Fruit fly (Drosophila melanogaster) whole organism, prepupa: Measurements from ENCODE around the gene Or65c.

Source experiments
- Blimp-1 ChIP-seq: fragments of 200-800 bp; sonication (Bioruptor generic); optimal IDR thresholded peaks from 3 replicates; lab custom pipeline; 2017; ENCODE audit warnings: missing biosample characterization, missing genetic modification characterization, mild to moderate bottlenecking, moderate library complexity, missing genetic modification reagents
- CG10631 ChIP-seq: fragments of 200-800 bp; sonication (Bioruptor generic); optimal IDR thresholded peaks from 2 replicates; lab custom pipeline; 2016; ENCODE audit warnings: missing biosample characterization, missing genetic modification characterization
- CG10669 ChIP-seq: fragments of 200-800 bp; sonication (Bioruptor generic); optimal IDR thresholded peaks from 3 replicates; lab custom pipeline; 2018; ENCODE audit warnings: missing biosample characterization, mild to moderate bottlenecking, missing genetic modification characterization, moderate library complexity
- CG11294 ChIP-seq: fragments of 200-800 bp; sonication (Bioruptor generic); IDR thresholded peaks from 2 replicates; pipeline ENCODE4 v1.3.6; 2022; ENCODE audit warnings: missing biosample characterization, missing genetic modification characterization
- CG11762 ChIP-seq: fragments of 200-800 bp; sonication (Bioruptor generic); optimal IDR thresholded peaks from 3 replicates; lab custom pipeline; 2016; ENCODE audit warnings: missing biosample characterization, missing genetic modification characterization; ENCODE audit not compliant: insufficient read depth
- CG11902 ChIP-seq: fragments of 200-800 bp; sonication (Bioruptor generic); optimal IDR thresholded peaks from 3 replicates; lab custom pipeline; 2016; ENCODE audit warnings: missing biosample characterization, missing genetic modification characterization
- CG15336 ChIP-seq: fragments of 200-800 bp; sonication (Bioruptor generic); IDR thresholded peaks from 2 replicates; pipeline ENCODE4 v1.3.6; 2022; ENCODE audit warnings: missing biosample characterization, missing genetic modification characterization
- CG1621 ChIP-seq: fragments of 200-800 bp; sonication (Bioruptor generic); optimal IDR thresholded peaks from 3 replicates; lab custom pipeline; 2018; ENCODE audit warnings: missing biosample characterization, mild to moderate bottlenecking, missing genetic modification characterization
- CG3032 ChIP-seq: fragments of 200-800 bp; optimal IDR thresholded peaks from 2 replicates; lab custom pipeline; 2019; ENCODE audit warnings: missing biosample characterization, mild to moderate bottlenecking, missing genetic modification characterization, moderate library complexity
- CG31627 ChIP-seq: fragments of 200-800 bp; sonication (Bioruptor generic); optimal IDR thresholded peaks from 3 replicates; lab custom pipeline; 2016; ENCODE audit warnings: missing biosample characterization, missing genetic modification characterization
- CG34406 ChIP-seq: fragments of 200-800 bp; sonication (Bioruptor generic); optimal IDR thresholded peaks from 3 replicates; lab custom pipeline; 2016; ENCODE audit warnings: missing biosample characterization, missing genetic modification characterization
- CG3919 ChIP-seq: fragments of 200-800 bp; sonication (Bioruptor generic); optimal IDR thresholded peaks from 3 replicates; lab custom pipeline; 2016; ENCODE audit warnings: missing biosample characterization, missing genetic modification characterization
- CG4318 ChIP-seq: fragments of 200-800 bp; sonication (Bioruptor generic); optimal IDR thresholded peaks from 3 replicates; lab custom pipeline; 2017; ENCODE audit warnings: missing biosample characterization, mild to moderate bottlenecking, missing genetic modification characterization
- CG6163 ChIP-seq: fragments of 200-800 bp; sonication (Bioruptor generic); IDR thresholded peaks from 3 replicates; pipeline ENCODE4 v1.3.6; 2022; ENCODE audit warnings: missing biosample characterization, missing genetic modification characterization
- CG6792 ChIP-seq: fragments of 200-800 bp; sonication (Bioruptor generic); optimal IDR thresholded peaks from 3 replicates; lab custom pipeline; 2016; ENCODE audit warnings: missing biosample characterization, missing genetic modification characterization
- CG6854 ChIP-seq: fragments of 200-800 bp; sonication (Bioruptor generic); optimal IDR thresholded peaks from 2 replicates; lab custom pipeline; 2017; ENCODE audit warnings: missing biosample characterization, mild to moderate bottlenecking, missing genetic modification characterization
- CG8119 ChIP-seq: fragments of 200-800 bp; sonication (Bioruptor generic); IDR thresholded peaks from 3 replicates; pipeline ENCODE4 v1.3.6; 2022; ENCODE audit warnings: missing biosample characterization, missing genetic modification characterization
- CG8319 ChIP-seq: fragments of 200-800 bp; sonication (Bioruptor generic); optimal IDR thresholded peaks from 3 replicates; lab custom pipeline; 2016; ENCODE audit warnings: missing biosample characterization, missing genetic modification characterization
- CG8632 ChIP-seq: fragments of 200-800 bp; sonication (Bioruptor generic); optimal IDR thresholded peaks from 3 replicates; lab custom pipeline; 2016; ENCODE audit warnings: missing biosample characterization, missing genetic modification characterization
- CG9139 ChIP-seq: fragments of 200-800 bp; sonication (Bioruptor generic); optimal IDR thresholded peaks from 3 replicates; lab custom pipeline; 2017; ENCODE audit warnings: missing biosample characterization, mild to moderate bottlenecking, missing genetic modification characterization
- Eip75B ChIP-seq: fragments of 200-800 bp; sonication (Bioruptor generic); optimal IDR thresholded peaks from 3 replicates; lab custom pipeline; 2016; ENCODE audit warnings: missing biosample characterization, missing genetic modification characterization
- Eip78C ChIP-seq: fragments of 200-800 bp; sonication (Bioruptor generic); peaks from one replicate; lab custom pipeline; 2016; ENCODE audit warnings: missing biosample characterization, missing genetic modification characterization
- Eip93F ChIP-seq: fragments of 200-800 bp; sonication (Bioruptor generic); optimal IDR thresholded peaks from 2 replicates; lab custom pipeline; 2016; ENCODE audit warnings: missing biosample characterization, mild to moderate bottlenecking, missing genetic modification characterization
- Ets96B ChIP-seq: fragments of 200-800 bp; optimal IDR thresholded peaks from 2 replicates; lab custom pipeline; 2019; ENCODE audit warnings: missing biosample characterization, mild to moderate bottlenecking, missing genetic modification characterization, moderate library complexity
- Gug ChIP-seq: fragments of 200-800 bp; sonication (Bioruptor generic); IDR thresholded peaks from 2 replicates; pipeline ENCODE4 v1.3.6; 2022; ENCODE audit warnings: missing biosample characterization, missing genetic modification characterization
- Hr38 ChIP-seq: sonication (Bioruptor generic); optimal IDR thresholded peaks from 2 replicates; lab custom pipeline; 2016; ENCODE audit warnings: missing biosample characterization, missing genetic modification characterization
- Hr39 ChIP-seq: fragments of 200-800 bp; sonication (Bioruptor generic); optimal IDR thresholded peaks from 2 replicates; lab custom pipeline; 2016; ENCODE audit warnings: missing biosample characterization, missing genetic modification characterization
- Hr4 ChIP-seq: fragments of 200-800 bp; sonication (Bioruptor generic); optimal IDR thresholded peaks from 3 replicates; lab custom pipeline; 2016; ENCODE audit warnings: missing biosample characterization, missing genetic modification characterization
- Lpt ChIP-seq: fragments of 200-800 bp; sonication (Bioruptor generic); optimal IDR thresholded peaks from 3 replicates; lab custom pipeline; 2016; ENCODE audit warnings: missing biosample characterization, missing genetic modification characterization
- Met ChIP-seq: fragments of 200-800 bp; sonication (Bioruptor generic); optimal IDR thresholded peaks from 3 replicates; lab custom pipeline; 2016; ENCODE audit warnings: missing biosample characterization, missing genetic modification characterization
- OdsH ChIP-seq: fragments of 200-800 bp; sonication (Bioruptor generic); optimal IDR thresholded peaks from 3 replicates; lab custom pipeline; 2016; ENCODE audit warnings: missing biosample characterization, missing genetic modification characterization
- Smox ChIP-seq: fragments of 200-800 bp; sonication (Bioruptor generic); optimal IDR thresholded peaks from 3 replicates; lab custom pipeline; 2016; ENCODE audit warnings: missing biosample characterization, missing genetic modification characterization
- Sox14 ChIP-seq: fragments of 200-800 bp; sonication (Bioruptor generic); optimal IDR thresholded peaks from 3 replicates; lab custom pipeline; 2016; ENCODE audit warnings: missing biosample characterization, missing genetic modification characterization
- Sox15 ChIP-seq: fragments of 200-800 bp; sonication (Bioruptor generic); optimal IDR thresholded peaks from 3 replicates; lab custom pipeline; 2016; ENCODE audit warnings: missing biosample characterization, missing genetic modification characterization
- achi ChIP-seq: fragments of 200-800 bp; sonication (Bioruptor generic); optimal IDR thresholded peaks from 3 replicates; lab custom pipeline; 2016; ENCODE audit warnings: missing biosample characterization, missing genetic modification characterization
- acj6 ChIP-seq: fragments of 200-800 bp; sonication (Bioruptor generic); optimal IDR thresholded peaks from 3 replicates; lab custom pipeline; 2016; ENCODE audit warnings: missing biosample characterization, missing genetic modification characterization
- cyc ChIP-seq: fragments of 200-800 bp; sonication (Bioruptor generic); optimal IDR thresholded peaks from 3 replicates; lab custom pipeline; 2016; ENCODE audit warnings: missing biosample characterization, missing genetic modification characterization
- dsx ChIP-seq: fragments of 200-800 bp; optimal IDR thresholded peaks from 3 replicates; lab custom pipeline; 2019; ENCODE audit warnings: missing biosample characterization, mild to moderate bottlenecking, missing genetic modification characterization, moderate library complexity; ENCODE audit not compliant: poor library complexity, severe bottlenecking
- eg ChIP-seq: fragments of 200-800 bp; sonication (Bioruptor generic); IDR thresholded peaks from 3 replicates; pipeline ENCODE4 v1.3.6; 2022; ENCODE audit warnings: missing biosample characterization, missing genetic modification characterization
- fd59A ChIP-seq: fragments of 200-800 bp; sonication (Bioruptor generic); optimal IDR thresholded peaks from 2 replicates; lab custom pipeline; 2017; ENCODE audit warnings: missing biosample characterization, mild to moderate bottlenecking, missing genetic modification characterization, missing genetic modification reagents
- fd85E ChIP-seq: fragments of 200-800 bp; sonication (Bioruptor generic); optimal IDR thresholded peaks from 3 replicates; lab custom pipeline; 2016; ENCODE audit warnings: missing biosample characterization, missing genetic modification characterization
- fkh ChIP-seq: fragments of 200-800 bp; sonication (Bioruptor generic); optimal IDR thresholded peaks from 3 replicates; lab custom pipeline; 2017; ENCODE audit warnings: missing biosample characterization, mild to moderate bottlenecking, missing genetic modification characterization, moderate library complexity
- lz ChIP-seq: fragments of 200-800 bp; sonication (Bioruptor generic); optimal IDR thresholded peaks from 3 replicates; lab custom pipeline; 2016; ENCODE audit warnings: missing biosample characterization, missing genetic modification characterization
- pdm3 ChIP-seq: fragments of 200-800 bp; sonication (Bioruptor generic); optimal IDR thresholded peaks from 3 replicates; lab custom pipeline; 2016; ENCODE audit warnings: missing biosample characterization, missing genetic modification characterization
- salr ChIP-seq, 2 experiments: fragments of 200-800 bp; sonication (Bioruptor generic); optimal IDR thresholded peaks; 3 replicates each; lab custom pipeline; 2016 to 2018; ENCODE audit warnings: missing biosample characterization in 2 of 2, missing genetic modification characterization in 2 of 2, mild to moderate bottlenecking in 1 of 2
- spab ChIP-seq: fragments of 200-800 bp; sonication (Bioruptor generic); optimal IDR thresholded peaks from 2 replicates; lab custom pipeline; 2017; ENCODE audit warnings: missing biosample characterization, mild to moderate bottlenecking, missing genetic modification characterization, missing genetic modification reagents
- svp ChIP-seq: fragments of 200-800 bp; sonication (Bioruptor generic); peaks from one replicate; lab custom pipeline; 2016; ENCODE audit warnings: missing biosample characterization, missing genetic modification characterization
- topi ChIP-seq: fragments of 200-800 bp; sonication (Bioruptor generic); optimal IDR thresholded peaks from 3 replicates; lab custom pipeline; 2016; ENCODE audit warnings: missing biosample characterization, missing genetic modification characterization
- vri ChIP-seq: fragments of 200-800 bp; sonication (Bioruptor generic); optimal IDR thresholded peaks from 3 replicates; lab custom pipeline; 2016; ENCODE audit warnings: missing biosample characterization, mild to moderate bottlenecking, missing genetic modification characterization

Or65c gene

dm6 chr3L:6358501-6358900, 31.1 kb downstream of the Or65c start (continued):
- TF ChIP-seq acj6 (GFP tag; lab: Kevin White, UChicago) (peak; percentile 78), CG10669 (GFP tag; lab: Kevin White, UChicago) (peak; percentile 79), CG11294 (GFP tag; lab: Robert Waterston, UW) (no peak), Gug (GFP tag; lab: Robert Waterston, UW) (peak; percentile 44; the same call in 1 of the 2 replicates), CG8119 (GFP tag; lab: Robert Waterston, UW) (peak; percentile 81), CG1621 (peak; percentile 80), CG3919 (peak; percentile 81), salr (GFP tag; optimal IDR thresholded peaks at IDR 0.05; lab: Kevin White, UChicago) (peak; percentile 22 to 53), CG10631 (peak; percentile 82), CG6854 (GFP tag; lab: Kevin White, UChicago) (no peak), fd59A (GFP tag; lab: Kevin White, UChicago) (peak; percentile 75), vri (GFP tag; lab: Kevin White, UChicago) (peak; percentile 46), CG8632 (GFP tag; lab: Kevin White, UChicago) (peak; percentile 54), eg (peak; percentile 80)

DNA sequence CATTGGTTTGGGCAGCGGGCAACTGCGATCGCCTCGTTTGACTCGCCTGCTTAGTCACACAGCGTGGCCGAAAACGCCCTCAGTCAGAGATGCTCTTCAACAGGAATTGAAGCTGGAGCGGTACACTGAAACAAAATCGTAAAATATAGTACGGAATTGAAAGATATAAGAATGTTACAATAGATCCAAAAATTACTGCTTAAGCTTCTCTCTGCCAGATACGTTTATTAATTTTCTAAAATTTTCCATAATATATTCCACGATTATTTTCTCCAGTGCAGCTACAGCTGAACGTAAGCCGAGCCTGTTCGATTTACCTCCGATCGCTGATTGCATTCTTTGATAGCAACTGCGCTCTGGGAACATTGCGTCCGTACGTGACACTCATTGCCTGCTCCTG, 31.8 kb downstream of the Or65c start:
- TF ChIP-seq lz (peak; percentile 79), Hr4 (GFP tag; lab: Kevin White, UChicago) (peak; percentile 10), CG8119 (GFP tag; lab: Robert Waterston, UW) (peak; percentile 51; the same call in 2 of the 3 replicates), CG15336 (peak; percentile 40; the same call in 1 of the 2 replicates), Eip93F (GFP tag; lab: Kevin White, UChicago) (peak; percentile 7), pdm3 (GFP tag; lab: Kevin White, UChicago) (peak; percentile 46), Eip75B (GFP tag; lab: Kevin White, UChicago) (peak; percentile 83), CG9139 (GFP tag; lab: Kevin White, UChicago) (peak; percentile 54), Ets96B (tag; lab: Kevin White, UChicago) (peak; percentile 76), topi (peak; percentile 87), spab (GFP tag; lab: Kevin White, UChicago) (peak; percentile 61), CG8632 (GFP tag; lab: Kevin White, UChicago) (peak; percentile 49), Smox (GFP tag; lab: Kevin White, UChicago) (peak; percentile 62), fd59A (GFP tag; lab: Kevin White, UChicago) (no peak), fkh (GFP tag; lab: Kevin White, UChicago) (no peak), fd85E (no peak), Hr39 (GFP tag; lab: Kevin White, UChicago) (peak; percentile 49), CG31627 (GFP tag; lab: Kevin White, UChicago) (peak; percentile 46), CG10669 (GFP tag; lab: Kevin White, UChicago) (peak; percentile 73), CG11902 (GFP tag; lab: Kevin White, UChicago) (peak; percentile 63), OdsH (GFP tag; lab: Kevin White, UChicago) (peak; percentile 61), Hr38 (GFP tag; lab: Kevin White, UChicago) (no peak), Sox15 (GFP tag; lab: Kevin White, UChicago) (peak; percentile 13), CG3032 (tag; lab: Kevin White, UChicago) (peak; percentile 53), Met (peak; percentile 77), acj6 (GFP tag; lab: Kevin White, UChicago) (peak; percentile 55), Eip78C (GFP tag; lab: Kevin White, UChicago) (peak; percentile 86), Blimp-1 (GFP tag; lab: Kevin White, UChicago) (peak; percentile 68), vri (GFP tag; lab: Kevin White, UChicago) (peak; percentile 51), salr (GFP tag; optimal IDR thresholded peaks at IDR 0.05; lab: Kevin White, UChicago) (peak in 1 of 2 experiments; percentile 12), CG4318 (GFP tag; lab: Kevin White, UChicago) (no peak), CG3919 (peak; percentile 81), dsx (GFP tag; lab: Kevin White, UChicago) (peak; percentile 41), achi (peak; percentile 56), CG6792 (GFP tag; lab: Kevin White, UChicago) (peak; percentile 68), svp (GFP tag; lab: Kevin White, UChicago) (peak; percentile 88), CG10631 (peak; percentile 66), CG11762 (GFP tag; lab: Kevin White, UChicago) (peak; percentile 68), CG8319 (GFP tag; lab: Kevin White, UChicago) (peak; percentile 33), cyc (peak; percentile 89), Sox14 (peak; percentile 44), CG6163 (GFP tag; lab: Robert Waterston, UW) (peak; percentile 81), Lpt (no peak), CG34406 (peak; percentile 47)
